Worm (Caenorhabditis elegans) whole organism, L3 larva: ENCODE measurements around the gene F42F12.3.

Experiments
- R02D3.7 ChIP-seq: fragments of 150-350 bp; optimal IDR thresholded peaks from 2 replicates; lab custom pipeline; 2014; ENCODE audit warnings: missing biosample characterization, missing genetic modification characterization
- ZK546.5 ChIP-seq: sonication (generic microtip); optimal IDR thresholded peaks from 2 replicates; lab custom pipeline; 2017; ENCODE audit warnings: missing biosample characterization, missing genetic modification characterization
- aly-2 ChIP-seq: fragments of 150-350 bp; optimal IDR thresholded peaks from 2 replicates; lab custom pipeline; 2014; ENCODE audit warnings: missing biosample characterization, missing genetic modification characterization
- ama-1 ChIP-seq: fragments of 150-350 bp; optimal IDR thresholded peaks from 2 replicates; lab custom pipeline; 2018
- ceh-16 ChIP-seq: sonication (generic microtip); optimal IDR thresholded peaks from 2 replicates; lab custom pipeline; 2017; ENCODE audit warnings: missing biosample characterization, missing genetic modification characterization
- ceh-28 ChIP-seq: fragments of 150-350 bp; optimal IDR thresholded peaks from 2 replicates; lab custom pipeline; 2014; ENCODE audit warnings: missing biosample characterization, missing genetic modification reagents, missing genetic modification characterization
- ceh-82 ChIP-seq: fragments of 150-350 bp; optimal IDR thresholded peaks from 2 replicates; lab custom pipeline; 2014; ENCODE audit warnings: missing biosample characterization, missing genetic modification characterization
- ceh-9 ChIP-seq: sonication (generic microtip); optimal IDR thresholded peaks from 2 replicates; lab custom pipeline; 2018; ENCODE audit warnings: missing biosample characterization, missing genetic modification characterization
- daf-12 ChIP-seq: fragments of 150-350 bp; optimal IDR thresholded peaks from 2 replicates; lab custom pipeline; 2014; ENCODE audit warnings: missing biosample characterization, missing genetic modification reagents, missing genetic modification characterization
- egl-27 ChIP-seq: sonication (generic microtip); optimal IDR thresholded peaks from 4 replicates; lab custom pipeline; 2017; ENCODE audit warnings: missing biosample characterization, missing genetic modification reagents, missing genetic modification characterization
- egl-5 ChIP-seq: fragments of 150-350 bp; optimal IDR thresholded peaks from 2 replicates; lab custom pipeline; 2017; ENCODE audit warnings: missing biosample characterization, missing genetic modification reagents, missing genetic modification characterization, inconsistent platforms
- elt-1 ChIP-seq: fragments of 150-350 bp; optimal IDR thresholded peaks from 2 replicates; lab custom pipeline; 2014; ENCODE audit warnings: missing biosample characterization, missing genetic modification characterization
- eor-1 ChIP-seq, 2 experiments: fragments of 150-350 bp; optimal IDR thresholded peaks; 2 replicates each; lab custom pipeline; 2014 to 2018; ENCODE audit warnings: missing biosample characterization in 2 of 2, missing genetic modification characterization in 2 of 2
- fkh-10 ChIP-seq: sonication (generic microtip); optimal IDR thresholded peaks from 2 replicates; lab custom pipeline; 2017; ENCODE audit warnings: missing biosample characterization, missing genetic modification reagents, missing genetic modification characterization
- fos-1 ChIP-seq: fragments of 150-350 bp; optimal IDR thresholded peaks from 2 replicates; lab custom pipeline; 2014; ENCODE audit warnings: missing biosample characterization, missing genetic modification characterization
- lin-15B ChIP-seq: fragments of 150-350 bp; optimal IDR thresholded peaks from 2 replicates; lab custom pipeline; 2014; ENCODE audit warnings: missing biosample characterization, missing genetic modification characterization
- lin-39 ChIP-seq: fragments of 150-350 bp; optimal IDR thresholded peaks from 2 replicates; lab custom pipeline; 2018; ENCODE audit warnings: missing biosample characterization, missing genetic modification reagents, missing genetic modification characterization
- lsy-12 ChIP-seq: sonication (generic microtip); optimal IDR thresholded peaks from 2 replicates; lab custom pipeline; 2016; ENCODE audit warnings: mild to moderate bottlenecking, missing genetic modification characterization, missing compliant biosample characterization
- mdl-1 ChIP-seq: fragments of 150-350 bp; optimal IDR thresholded peaks from 2 replicates; lab custom pipeline; 2014; ENCODE audit warnings: missing biosample characterization, missing genetic modification characterization
- mml-1 ChIP-seq: fragments of 150-350 bp; sonication (generic microtip); optimal IDR thresholded peaks from 3 replicates; lab custom pipeline; 2014; ENCODE audit warnings: missing biosample characterization, missing genetic modification characterization
- nfya-1 ChIP-seq: sonication (generic microtip); optimal IDR thresholded peaks from 2 replicates; lab custom pipeline; 2017; ENCODE audit warnings: missing genetic modification characterization, mild to moderate bottlenecking, missing compliant biosample characterization, antibody characterized with exemption, moderate library complexity; ENCODE audit not compliant: insufficient read depth
- nhr-11 ChIP-seq: fragments of 150-350 bp; optimal IDR thresholded peaks from 2 replicates; lab custom pipeline; 2014; ENCODE audit warnings: missing biosample characterization, missing genetic modification characterization
- nhr-12 ChIP-seq: fragments of 150-350 bp; optimal IDR thresholded peaks from 2 replicates; lab custom pipeline; 2014; ENCODE audit warnings: missing biosample characterization, missing genetic modification characterization
- nhr-23 ChIP-seq: fragments of 150-350 bp; optimal IDR thresholded peaks from 2 replicates; lab custom pipeline; 2014; ENCODE audit warnings: missing biosample characterization, missing genetic modification reagents, missing genetic modification characterization
- nhr-237 ChIP-seq: fragments of 150-350 bp; optimal IDR thresholded peaks from 2 replicates; lab custom pipeline; 2014; ENCODE audit warnings: missing biosample characterization, missing genetic modification characterization
- nhr-67 ChIP-seq: fragments of 150-350 bp; optimal IDR thresholded peaks from 2 replicates; lab custom pipeline; 2014; ENCODE audit warnings: missing biosample characterization, missing genetic modification characterization
- nhr-76 ChIP-seq: fragments of 150-350 bp; sonication (generic microtip); optimal IDR thresholded peaks from 5 replicates; lab custom pipeline; 2014; ENCODE audit warnings: missing biosample characterization, missing genetic modification characterization
- nhr-77 ChIP-seq: fragments of 150-350 bp; optimal IDR thresholded peaks from 2 replicates; lab custom pipeline; 2014; ENCODE audit warnings: missing biosample characterization, missing genetic modification characterization
- pha-4 ChIP-seq: fragments of 150-350 bp; optimal IDR thresholded peaks from 2 replicates; lab custom pipeline; 2014; ENCODE audit warnings: missing biosample characterization, missing genetic modification reagents, missing genetic modification characterization
- pqm-1 ChIP-seq: fragments of 150-350 bp; optimal IDR thresholded peaks from 2 replicates; lab custom pipeline; 2017; ENCODE audit warnings: missing biosample characterization, missing genetic modification characterization, inconsistent platforms
- sea-2 ChIP-seq: fragments of 150-350 bp; sonication (generic microtip); optimal IDR thresholded peaks from 4 replicates; lab custom pipeline; 2014; ENCODE audit warnings: missing biosample characterization, missing genetic modification reagents, missing genetic modification characterization
- skn-1 ChIP-seq: fragments of 150-350 bp; optimal IDR thresholded peaks from 2 replicates; lab custom pipeline; 2014; ENCODE audit warnings: missing biosample characterization, missing genetic modification characterization
- snpc-4 ChIP-seq: fragments of 150-350 bp; optimal IDR thresholded peaks from 2 replicates; lab custom pipeline; 2014; ENCODE audit warnings: missing biosample characterization, missing genetic modification characterization
- tbx-2 ChIP-seq: sonication (generic microtip); optimal IDR thresholded peaks from 2 replicates; lab custom pipeline; 2016; ENCODE audit warnings: mild to moderate bottlenecking, missing genetic modification characterization, missing compliant biosample characterization
- unc-62 ChIP-seq: fragments of 150-350 bp; sonication (generic microtip); optimal IDR thresholded peaks from 4 replicates; lab custom pipeline; 2014; ENCODE audit warnings: missing biosample characterization, missing genetic modification reagents, missing genetic modification characterization
- ztf-4 ChIP-seq: fragments of 150-350 bp; optimal IDR thresholded peaks from 2 replicates; lab custom pipeline; 2014; ENCODE audit warnings: missing biosample characterization, missing genetic modification characterization

F42F12.3 gene

ce11 chrX:12320737-12321136, 29.6 kb upstream of the F42F12.3 start, which contains the start of gene ceh-40:
Gene ceh-40 (minus strand): TSS chrX:12320777.
- no peak for TF ChIP-seq nhr-77 (tag; lab: Kevin White, UChicago)
- no peak for TF ChIP-seq pha-4 (tag; lab: Kevin White, UChicago)
- TF ChIP-seq elt-1 = no peak

- TF ChIP-seq egl-5 (tag; lab: Kevin White, UChicago) (no peak), ceh-28 (tag; lab: Kevin White, UChicago) (no peak)
Observed at ce11 chrX:12321357-12321756, 29.0 kb upstream of the F42F12.3 start, which contains the start of gene F17A2.13. Gene F17A2.13 (plus strand): TSS chrX:12321657.

ce11 chrX:12323439-12323838, 26.9 kb upstream of the F42F12.3 start, which contains the start of gene srd-40:
Gene srd-40 (plus strand): TSS chrX:12323739.
- TF ChIP-seq ceh-82 (tag; lab: Kevin White, UChicago) (no peak), nhr-11 (tag; lab: Kevin White, UChicago) (no peak), nfya-1 (no peak), daf-12 (tag; lab: Kevin White, UChicago) (no peak), sea-2 (GFP tag; lab: Kevin White, UChicago) (no peak), mdl-1 (tag; lab: Kevin White, UChicago) (no peak), ztf-4 (tag; lab: Kevin White, UChicago) (no peak), skn-1 (tag; lab: Kevin White, UChicago) (no peak), nhr-23 (tag; lab: Kevin White, UChicago) (no peak), elt-1 (no peak), lin-39 (tag; lab: Kevin White, UChicago) (no peak), nhr-237 (no peak), ZK546.5 (tag; lab: Kevin White, UChicago) (no peak), lsy-12 (tag; lab: Kevin White, UChicago) (no peak)

- TF ChIP-seq nhr-12 = no peak
- no peak for TF ChIP-seq nhr-11 (tag; lab: Kevin White, UChicago)
- no peak for TF ChIP-seq eor-1 (tag; optimal IDR thresholded peaks at IDR 0.05; lab: Kevin White, UChicago)
- no peak for TF ChIP-seq pha-4 (tag; lab: Kevin White, UChicago)
- no peak for TF ChIP-seq snpc-4 (tag; lab: Kevin White, UChicago)
- no peak for TF ChIP-seq egl-27 (tag; lab: Kevin White, UChicago)
- TF ChIP-seq mml-1 (tag; lab: Kevin White, UChicago) = no peak
- no peak for TF ChIP-seq elt-1
- no peak for TF ChIP-seq daf-12 (tag; lab: Kevin White, UChicago)
- TF ChIP-seq ama-1 (lab: Kevin White, UChicago) = no peak
- TF ChIP-seq nhr-76 (tag; lab: Kevin White, UChicago) = no peak
- no peak for TF ChIP-seq lin-15B (tag; lab: Kevin White, UChicago)
- no peak for TF ChIP-seq skn-1 (tag; lab: Kevin White, UChicago)
- no peak for TF ChIP-seq lsy-12 (tag; lab: Kevin White, UChicago)
Observed at ce11 chrX:12326424-12326823, 24.0 kb upstream of the F42F12.3 start, which contains the start of gene srd-41. Gene srd-41 (plus strand): TSS chrX:12326724.

- TF ChIP-seq nhr-77 (tag; lab: Kevin White, UChicago) (no peak), ceh-16 (tag; lab: Kevin White, UChicago) (no peak), tbx-2 (no peak), snpc-4 (tag; lab: Kevin White, UChicago) (no peak), fos-1 (tag; lab: Kevin White, UChicago) (no peak), R02D3.7 (tag; lab: Kevin White, UChicago) (no peak), lin-39 (tag; lab: Kevin White, UChicago) (no peak), daf-12 (tag; lab: Kevin White, UChicago) (no peak), fkh-10 (GFP tag; lab: Kevin White, UChicago) (no peak), nhr-237 (no peak), pha-4 (tag; lab: Kevin White, UChicago) (no peak), ama-1 (lab: Kevin White, UChicago) (no peak)
Observed at ce11 chrX:12328676-12329075, 21.7 kb upstream of the F42F12.3 start, which contains the start of gene srd-45. Gene srd-45 (plus strand): TSS chrX:12328976.

ce11 chrX:12331795-12332194, 18.6 kb upstream of the F42F12.3 start, which contains the start of gene srd-46:
Gene srd-46 (plus strand): TSS chrX:12332095.
- no peak for TF ChIP-seq egl-5 (tag; lab: Kevin White, UChicago)
- no peak for TF ChIP-seq nhr-237
- TF ChIP-seq mml-1 (tag; lab: Kevin White, UChicago) = no peak
- no peak for TF ChIP-seq nhr-76 (tag; lab: Kevin White, UChicago)
- TF ChIP-seq nhr-67 (tag; lab: Kevin White, UChicago) = no peak
- no peak for TF ChIP-seq pha-4 (tag; lab: Kevin White, UChicago)
- no peak for TF ChIP-seq pqm-1 (tag; lab: Kevin White, UChicago)
- TF ChIP-seq ZK546.5 (tag; lab: Kevin White, UChicago) = no peak
- no peak for TF ChIP-seq daf-12 (tag; lab: Kevin White, UChicago)
- no peak for TF ChIP-seq lin-39 (tag; lab: Kevin White, UChicago)
- TF ChIP-seq ceh-28 (tag; lab: Kevin White, UChicago) = no peak
- TF ChIP-seq unc-62 (GFP tag; lab: Kevin White, UChicago) = no peak
- TF ChIP-seq R02D3.7 (tag; lab: Kevin White, UChicago) = no peak
- no peak for TF ChIP-seq aly-2 (tag; lab: Kevin White, UChicago)
- no peak for TF ChIP-seq sea-2 (GFP tag; lab: Kevin White, UChicago)
- TF ChIP-seq ceh-9 (tag; lab: Kevin White, UChicago) = no peak
- no peak for TF ChIP-seq snpc-4 (tag; lab: Kevin White, UChicago)
- TF ChIP-seq lin-15B (tag; lab: Kevin White, UChicago) = no peak
